Worm (Caenorhabditis elegans) whole organism, L1 larva: Measurements from ENCODE around the gene selt-1.1.

Experiments used
- C34B4.2 ChIP-seq: sonication (generic microtip); optimal IDR thresholded peaks from 2 replicates; lab custom pipeline; 2017; ENCODE audit warnings: mild to moderate bottlenecking, missing genetic modification characterization, missing compliant biosample characterization
- aha-1 ChIP-seq: fragments of 150-350 bp; optimal IDR thresholded peaks from 2 replicates; lab custom pipeline; 2014; ENCODE audit warnings: missing biosample characterization, missing genetic modification characterization
- aly-2 ChIP-seq: fragments of 150-350 bp; optimal IDR thresholded peaks from 2 replicates; lab custom pipeline; 2014; ENCODE audit warnings: missing biosample characterization, missing genetic modification characterization
- ceh-82 ChIP-seq, 3 experiments: fragments of 150-350 bp in 1 of 3; sonication (generic microtip) in 2 of 3; optimal IDR thresholded peaks; 2 replicates each; lab custom pipeline; 2014 to 2017; ENCODE audit warnings: missing biosample characterization in 3 of 3, missing genetic modification characterization in 3 of 3
- ces-1 ChIP-seq: fragments of 150-350 bp; optimal IDR thresholded peaks from 2 replicates; lab custom pipeline; 2014; ENCODE audit warnings: missing biosample characterization, missing genetic modification reagents, missing genetic modification characterization
- efl-1 ChIP-seq, 4 experiments: fragments of 150-350 bp; optimal IDR thresholded peaks in 3 of 4; peaks in 1 of 4; 1 replicate in 1 of 4; 2 replicates in 3 of 4; lab custom pipeline; 2014; ENCODE audit warnings: missing biosample characterization in 2 of 4, missing genetic modification characterization in 2 of 4, missing genetic modification reagents in 2 of 4
- egl-13 ChIP-seq: sonication (generic microtip); optimal IDR thresholded peaks from 2 replicates; lab custom pipeline; 2016; ENCODE audit warnings: missing genotype, missing genetic modification reagents, missing genetic modification characterization, missing compliant biosample characterization
- elt-2 ChIP-seq: sonication (generic microtip); optimal IDR thresholded peaks from 2 replicates; lab custom pipeline; 2016; ENCODE audit warnings: missing genetic modification characterization, mild to moderate bottlenecking, inconsistent platforms, missing compliant biosample characterization, missing genetic modification reagents
- elt-3 ChIP-seq, 6 experiments: fragments of 150-350 bp in 1 of 6; sonication (generic microtip); optimal IDR thresholded peaks; 2 replicates each; lab custom pipeline; 2017 to 2018; ENCODE audit warnings: missing biosample characterization in 6 of 6, missing genetic modification characterization in 6 of 6, inconsistent platforms in 1 of 6
- fkh-10 ChIP-seq: sonication (generic microtip); optimal IDR thresholded peaks from 2 replicates; lab custom pipeline; 2017; ENCODE audit warnings: missing biosample characterization, missing genetic modification reagents, missing genetic modification characterization
- grh-1 ChIP-seq: fragments of 200-800 bp; sonication (Bioruptor generic); IDR thresholded peaks from 2 replicates; pipeline ENCODE4 v1.3.6; 2022; ENCODE audit warnings: missing genetic modification reagents, missing genetic modification characterization, missing compliant biosample characterization
- hlh-4 ChIP-seq: sonication (generic microtip); optimal IDR thresholded peaks from 2 replicates; lab custom pipeline; 2016; ENCODE audit warnings: mild to moderate bottlenecking, missing genetic modification characterization, missing compliant biosample characterization
- hpl-2 ChIP-seq: fragments of 150-350 bp; optimal IDR thresholded peaks from 2 replicates; lab custom pipeline; 2014; ENCODE audit warnings: missing biosample characterization, missing genetic modification reagents, missing genetic modification characterization
- isw-1 ChIP-seq: fragments of 200-800 bp; sonication (Bioruptor generic); IDR thresholded peaks from 2 replicates; pipeline ENCODE4 v1.3.6; 2022; ENCODE audit warnings: missing genetic modification characterization, missing compliant biosample characterization
- lin-14 ChIP-seq: fragments of 200-800 bp; sonication (Bioruptor generic); optimal IDR thresholded peaks from 2 replicates; lab custom pipeline; 2018; ENCODE audit warnings: mild to moderate bottlenecking, missing genetic modification characterization, moderate library complexity, missing compliant biosample characterization
- lin-15B ChIP-seq: fragments of 150-350 bp; sonication (generic microtip); optimal IDR thresholded peaks from 3 replicates; lab custom pipeline; 2014; ENCODE audit warnings: missing biosample characterization, missing genetic modification characterization
- mdl-1 ChIP-seq, 2 experiments: fragments of 150-350 bp; optimal IDR thresholded peaks; 2 replicates each; lab custom pipeline; 2014 to 2017; ENCODE audit warnings: missing biosample characterization in 2 of 2, missing genetic modification characterization in 2 of 2, inconsistent platforms in 1 of 2
- mep-1 ChIP-seq: fragments of 150-350 bp; optimal IDR thresholded peaks from 2 replicates; lab custom pipeline; 2014; ENCODE audit warnings: missing biosample characterization, missing genetic modification characterization
- nhr-20 ChIP-seq: sonication (generic microtip); optimal IDR thresholded peaks from 2 replicates; lab custom pipeline; 2016; ENCODE audit warnings: mild to moderate bottlenecking, missing genetic modification characterization, missing compliant biosample characterization
- nhr-28 ChIP-seq: fragments of 150-350 bp; optimal IDR thresholded peaks from 2 replicates; lab custom pipeline; 2014; ENCODE audit warnings: missing biosample characterization, missing genetic modification characterization
- nhr-47 ChIP-seq: sonication (generic microtip); optimal IDR thresholded peaks from 2 replicates; lab custom pipeline; 2016; ENCODE audit warnings: mild to moderate bottlenecking, missing genetic modification characterization, moderate library complexity, missing compliant biosample characterization
- nhr-71 ChIP-seq: sonication (generic microtip); optimal IDR thresholded peaks from 2 replicates; lab custom pipeline; 2016; ENCODE audit warnings: mild to moderate bottlenecking, missing genetic modification characterization, moderate library complexity, missing compliant biosample characterization
- nhr-76 ChIP-seq: sonication (generic microtip); optimal IDR thresholded peaks from 2 replicates; lab custom pipeline; 2017; ENCODE audit warnings: missing biosample characterization, missing genetic modification characterization
- nhr-84 ChIP-seq: sonication (generic microtip); optimal IDR thresholded peaks from 2 replicates; lab custom pipeline; 2017; ENCODE audit warnings: missing biosample characterization, missing genetic modification characterization
- nhr-85 ChIP-seq: sonication (generic microtip); peaks from one replicate; lab custom pipeline; 2016; ENCODE audit warnings: missing genetic modification characterization, inconsistent platforms, missing compliant biosample characterization
- pqm-1 ChIP-seq: sonication (generic microtip); optimal IDR thresholded peaks from 3 replicates; lab custom pipeline; 2017; ENCODE audit warnings: missing biosample characterization, missing genetic modification characterization
- snu-23 ChIP-seq: sonication (generic microtip); optimal IDR thresholded peaks from 2 replicates; lab custom pipeline; 2016; ENCODE audit warnings: missing genetic modification characterization, missing compliant biosample characterization
- sox-4 ChIP-seq: sonication (generic microtip); optimal IDR thresholded peaks from 2 replicates; lab custom pipeline; 2016; ENCODE audit warnings: missing genetic modification characterization, missing compliant biosample characterization
- unc-86 ChIP-seq: sonication (generic microtip); optimal IDR thresholded peaks from 2 replicates; lab custom pipeline; 2016; ENCODE audit warnings: missing genetic modification characterization, missing compliant biosample characterization
- vab-15 ChIP-seq: sonication (generic microtip); optimal IDR thresholded peaks from 2 replicates; lab custom pipeline; 2017; ENCODE audit warnings: missing genotype, mild to moderate bottlenecking, missing genetic modification characterization, missing compliant biosample characterization
- zip-4 ChIP-seq: fragments of 200-800 bp; sonication (Bioruptor generic); optimal IDR thresholded peaks from 2 replicates; lab custom pipeline; 2018; ENCODE audit warnings: mild to moderate bottlenecking, missing genetic modification characterization, moderate library complexity, missing compliant biosample characterization
- ztf-11 ChIP-seq, 2 experiments: sonication (generic microtip); optimal IDR thresholded peaks; 2 replicates each; lab custom pipeline; 2016 to 2017; ENCODE audit warnings: missing genetic modification characterization in 2 of 2, missing biosample characterization in 1 of 2, missing compliant biosample characterization in 1 of 2
- ztf-4 ChIP-seq: fragments of 150-350 bp; optimal IDR thresholded peaks from 2 replicates; lab custom pipeline; 2014; ENCODE audit warnings: missing biosample characterization, missing genetic modification characterization

Gene selt-1.1

ce11 chrX:11560615-11561014 lies 14.3 kb upstream of the selt-1.1 start, which contains the start of gene lev-8:
TSS of gene lev-8 (plus strand) at chrX:11560915.
- TF ChIP-seq nhr-84 (tag; lab: Kevin White, UChicago) (no peak), ztf-4 (tag; lab: Kevin White, UChicago) (no peak), aly-2 (no peak), unc-86 (tag; lab: Kevin White, UChicago) (no peak), hpl-2 (GFP tag; lab: Kevin White, UChicago) (no peak), hlh-4 (no peak), isw-1 (no peak)

- no peak for TF ChIP-seq lin-15B (tag; lab: Kevin White, UChicago)
Observed at ce11 chrX:11560076-11560475, 13.8 kb upstream of the selt-1.1 start.

- TF ChIP-seq C34B4.2 (tag; lab: Kevin White, UChicago), result no peak
- no peak for TF ChIP-seq nhr-47 (tag; lab: Kevin White, UChicago)
- no peak for TF ChIP-seq elt-2 (tag; lab: Kevin White, UChicago)
- no peak for TF ChIP-seq zip-4 (GFP tag; lab: Kevin White, UChicago)
- no peak for TF ChIP-seq mep-1 (tag; lab: Kevin White, UChicago)
- TF ChIP-seq ztf-11 (tag; optimal IDR thresholded peaks at IDR 0.05; lab: Kevin White, UChicago), result no peak
- TF ChIP-seq aly-2, result no peak
- no peak for TF ChIP-seq mdl-1 (tag; optimal IDR thresholded peaks at IDR 0.05; lab: Kevin White, UChicago)
- TF ChIP-seq efl-1 (optimal IDR thresholded peaks at IDR 0.05; lab: Kevin White, UChicago), result no peak
- TF ChIP-seq efl-1 (GFP tag; optimal IDR thresholded peaks at IDR 0.05 in 1 of 2; lab: Kevin White, UChicago), result peak in 1 of 2 experiments; percentile 76
- TF ChIP-seq nhr-28 (tag; lab: Kevin White, UChicago), result no peak
- no peak for TF ChIP-seq nhr-20 (tag; lab: Kevin White, UChicago)
- TF ChIP-seq pqm-1 (tag; lab: Kevin White, UChicago), result no peak
- TF ChIP-seq sox-4 (tag; lab: Kevin White, UChicago), result no peak
- TF ChIP-seq grh-1 (GFP tag; lab: Robert Waterston, UW), result no peak
- no peak for TF ChIP-seq aha-1 (tag; lab: Kevin White, UChicago)
- no peak for TF ChIP-seq snu-23
- no peak for TF ChIP-seq ceh-82 (tag; optimal IDR thresholded peaks at IDR 0.05; lab: Kevin White, UChicago)
- TF ChIP-seq egl-13, result no peak
- TF ChIP-seq ces-1 (GFP tag; lab: Kevin White, UChicago), result peak; percentile 60
- TF ChIP-seq fkh-10 (GFP tag; lab: Kevin White, UChicago), result peak; percentile 87
- TF ChIP-seq ztf-4 (tag; lab: Kevin White, UChicago), result no peak
- no peak for TF ChIP-seq nhr-71 (tag; lab: Kevin White, UChicago)
- no peak for TF ChIP-seq nhr-76 (tag; lab: Kevin White, UChicago)
- TF ChIP-seq elt-3 (tag; optimal IDR thresholded peaks at IDR 0.05; lab: Kevin White, UChicago), result no peak
- peak; percentile 64 for TF ChIP-seq lin-14 (GFP tag; lab: Kevin White, UChicago)
- TF ChIP-seq, all 84 proteins: peak for 4
Observed at ce11 chrX:11558156-11558555, 11.9 kb upstream of the selt-1.1 start.

ce11 chrX:11556194-11556739 lies 10.0 kb upstream of the selt-1.1 start, which contains the start of gene C35C5.10:
TSS of gene C35C5.10 (plus strand) at chrX:11556244.
- TF ChIP-seq elt-2 (tag; lab: Kevin White, UChicago) (peak; percentile 70), ztf-4 (tag; lab: Kevin White, UChicago) (no peak), pqm-1 (tag; lab: Kevin White, UChicago) (peak; percentile 32)

ce11 chrX:11555527-11556137 lies 9.3 kb upstream of the selt-1.1 start:
- no peak for TF ChIP-seq pqm-1 (tag; lab: Kevin White, UChicago)
- TF ChIP-seq ztf-11 (tag; optimal IDR thresholded peaks at IDR 0.05; lab: Kevin White, UChicago), result no peak
- peak; percentile 14 for TF ChIP-seq lin-14 (GFP tag; lab: Kevin White, UChicago)
- TF ChIP-seq efl-1 (optimal IDR thresholded peaks at IDR 0.05; lab: Kevin White, UChicago), result no peak
- peak in 1 of 2 experiments; percentile 80 for TF ChIP-seq efl-1 (GFP tag; optimal IDR thresholded peaks at IDR 0.05 in 1 of 2; lab: Kevin White, UChicago)
- TF ChIP-seq vab-15, result peak; percentile 0
- TF ChIP-seq nhr-85 (tag; lab: Kevin White, UChicago), result peak; percentile 62
- peak in 1 of 2 experiments; percentile 21 for TF ChIP-seq mdl-1 (tag; optimal IDR thresholded peaks at IDR 0.05; lab: Kevin White, UChicago)
